Fruit fly (Drosophila melanogaster) whole organism, embryonic: ENCODE measurements around the gene CG1233.

Source experiments
- CG10267 ChIP-seq: fragments of 200-800 bp; sonication (Bioruptor generic); optimal IDR thresholded peaks from 2 replicates; lab custom pipeline; 2018; ENCODE audit warnings: missing biosample characterization, mild to moderate bottlenecking, missing genetic modification characterization, moderate library complexity
- CG11456 ChIP-seq: fragments of 200-800 bp; sonication (Bioruptor generic); IDR thresholded peaks from 3 replicates; pipeline ENCODE4 v1.3.6; 2022; ENCODE audit warnings: missing biosample characterization, missing genetic modification characterization
- CG12219 ChIP-seq: fragments of 200-800 bp; sonication (Bioruptor generic); optimal IDR thresholded peaks from 3 replicates; lab custom pipeline; 2018; ENCODE audit warnings: missing biosample characterization, mild to moderate bottlenecking, missing genetic modification characterization
- CG12236 ChIP-seq: fragments of 200-800 bp; sonication (Bioruptor generic); optimal IDR thresholded peaks from 2 replicates; lab custom pipeline; 2016; ENCODE audit warnings: missing biosample characterization, missing genetic modification characterization
- CG12659 ChIP-seq: fragments of 200-800 bp; sonication (Bioruptor generic); optimal IDR thresholded peaks from 3 replicates; lab custom pipeline; 2017; ENCODE audit warnings: mild to moderate bottlenecking, missing biosample characterization, missing genetic modification reagents, missing genetic modification characterization
- CG14050 ChIP-seq: fragments of 200-800 bp; sonication (Bioruptor generic); IDR thresholded peaks from 3 replicates; pipeline ENCODE4 v1.3.6; 2022; ENCODE audit warnings: missing biosample characterization, missing genetic modification characterization
- CG14710 ChIP-seq: fragments of 200-800 bp; sonication (Bioruptor generic); optimal IDR thresholded peaks from 3 replicates; lab custom pipeline; 2019; ENCODE audit warnings: missing biosample characterization, mild to moderate bottlenecking, missing genetic modification characterization, moderate library complexity
- CG15479 ChIP-seq: fragments of 200-800 bp; sonication (Bioruptor generic); optimal IDR thresholded peaks from 3 replicates; lab custom pipeline; 2019; ENCODE audit warnings: missing biosample characterization, mild to moderate bottlenecking, missing genetic modification characterization, moderate library complexity
- CG17361 ChIP-seq: fragments of 200-800 bp; sonication (Bioruptor generic); IDR thresholded peaks from 3 replicates; pipeline ENCODE4 v1.3.6; 2022; ENCODE audit warnings: missing biosample characterization, missing genetic modification characterization
- CG1792 ChIP-seq: fragments of 200-800 bp; sonication (Bioruptor generic); optimal IDR thresholded peaks from 2 replicates; lab custom pipeline; 2016; ENCODE audit warnings: missing biosample characterization, missing genetic modification characterization
- CG18476 ChIP-seq: fragments of 200-800 bp; sonication (Bioruptor generic); optimal IDR thresholded peaks from 2 replicates; lab custom pipeline; 2016; ENCODE audit warnings: missing biosample characterization, mild to moderate bottlenecking, missing genetic modification characterization
- CG2712 ChIP-seq: fragments of 200-800 bp; optimal IDR thresholded peaks from 3 replicates; lab custom pipeline; 2019; ENCODE audit warnings: missing biosample characterization, mild to moderate bottlenecking, missing genetic modification characterization, moderate library complexity
- CG3065 ChIP-seq: fragments of 200-800 bp; sonication (Bioruptor generic); optimal IDR thresholded peaks from 2 replicates; lab custom pipeline; 2016; ENCODE audit warnings: missing biosample characterization, missing genetic modification characterization
- CG31388 ChIP-seq: fragments of 200-800 bp; sonication (Bioruptor generic); optimal IDR thresholded peaks from 2 replicates; lab custom pipeline; 2016; ENCODE audit warnings: missing biosample characterization, missing genetic modification characterization
- CG9797 ChIP-seq: fragments of 200-800 bp; sonication (Bioruptor generic); optimal IDR thresholded peaks from 3 replicates; lab custom pipeline; 2018; ENCODE audit warnings: missing biosample characterization, mild to moderate bottlenecking, missing genetic modification characterization
- E2f2 ChIP-seq: fragments of 200-800 bp; sonication (Bioruptor generic); IDR thresholded peaks from 2 replicates; pipeline ENCODE4 v1.3.6; 2022; ENCODE audit warnings: missing biosample characterization, missing genetic modification characterization
- Eip74EF ChIP-seq, 2 experiments: fragments of 200-800 bp in 1 of 2; fragments of >200 bp in 1 of 2; sonication (Bioruptor generic) in 1 of 2; optimal IDR thresholded peaks; 2 replicates each; lab custom pipeline; 2017 to 2019; ENCODE audit warnings: missing biosample characterization in 2 of 2, missing genetic modification characterization in 2 of 2, mild to moderate bottlenecking in 1 of 2, moderate library complexity in 1 of 2
- Ets97D ChIP-seq: fragments of 200-800 bp; sonication (Bioruptor generic); optimal IDR thresholded peaks from 3 replicates; lab custom pipeline; 2016; ENCODE audit warnings: missing biosample characterization, missing genetic modification characterization
- HLHmδ ChIP-seq: fragments of 200-800 bp; sonication (Bioruptor generic); optimal IDR thresholded peaks from 2 replicates; lab custom pipeline; 2018; ENCODE audit warnings: missing biosample characterization, mild to moderate bottlenecking, missing genetic modification characterization, moderate library complexity
- Med ChIP-seq: fragments of 200-800 bp; sonication (Bioruptor generic); peaks from one replicate; lab custom pipeline; 2016; ENCODE audit warnings: missing biosample characterization, missing genetic modification characterization, mild to moderate bottlenecking, inconsistent platforms, moderate library complexity
- NC2β ChIP-seq: fragments of 200-800 bp; sonication (Bioruptor generic); optimal IDR thresholded peaks from 2 replicates; lab custom pipeline; 2016; ENCODE audit warnings: missing biosample characterization, missing genetic modification characterization
- Nf-YA ChIP-seq: fragments of 200-800 bp; sonication (Bioruptor generic); IDR thresholded peaks from 2 replicates; pipeline ENCODE4 v1.3.6; 2022; ENCODE audit warnings: missing biosample characterization, missing genetic modification characterization
- Nf-YC ChIP-seq: fragments of 200-800 bp; optimal IDR thresholded peaks from 3 replicates; lab custom pipeline; 2019; ENCODE audit warnings: missing biosample characterization, mild to moderate bottlenecking, missing genetic modification characterization, moderate library complexity
- Opbp ChIP-seq: fragments of 200-800 bp; sonication (Bioruptor generic); IDR thresholded peaks from 3 replicates; pipeline ENCODE4 v1.3.6; 2022; ENCODE audit warnings: missing biosample characterization, missing genetic modification characterization; ENCODE audit not compliant: partially characterized antibody
- Rfx ChIP-seq: fragments of 200-800 bp; sonication (Bioruptor generic); IDR thresholded peaks from 2 replicates; pipeline ENCODE4 v1.3.6; 2022; ENCODE audit warnings: missing biosample characterization, missing genetic modification characterization
- Sox100B ChIP-seq: fragments of 200-800 bp; sonication (Bioruptor generic); optimal IDR thresholded peaks from 3 replicates; lab custom pipeline; 2018; ENCODE audit warnings: missing biosample characterization, mild to moderate bottlenecking, missing genetic modification characterization
- ap ChIP-seq: fragments of 200-800 bp; sonication (Bioruptor generic); IDR thresholded peaks from 2 replicates; pipeline ENCODE4 v1.3.6; 2022; ENCODE audit warnings: missing biosample characterization, missing genetic modification characterization
- ato ChIP-seq: fragments of 200-800 bp; sonication (Bioruptor generic); IDR thresholded peaks from 2 replicates; pipeline ENCODE4 v1.3.6; 2022; ENCODE audit warnings: missing biosample characterization, missing genetic modification characterization; ENCODE audit not compliant: partially characterized antibody
- bab2 ChIP-seq: fragments of 200-800 bp; sonication (Bioruptor generic); optimal IDR thresholded peaks from 2 replicates; lab custom pipeline; 2016; ENCODE audit warnings: missing biosample characterization, missing genetic modification characterization
- bcd ChIP-seq: fragments of 200-800 bp; sonication (Bioruptor generic); optimal IDR thresholded peaks from 2 replicates; lab custom pipeline; 2017; ENCODE audit warnings: missing biosample characterization, mild to moderate bottlenecking, missing genetic modification characterization
- crol ChIP-seq: fragments of 200-800 bp; sonication (Bioruptor generic); IDR thresholded peaks from 2 replicates; pipeline ENCODE4 v1.3.6; 2022; ENCODE audit warnings: missing biosample characterization, missing genetic modification characterization
- cwo ChIP-seq: fragments of 200-800 bp; sonication (Bioruptor generic); optimal IDR thresholded peaks from 3 replicates; lab custom pipeline; 2017; ENCODE audit warnings: missing biosample characterization, missing genetic modification characterization, mild to moderate bottlenecking, moderate library complexity, missing genetic modification reagents
- danr ChIP-seq: fragments of 200-800 bp; sonication (Bioruptor generic); IDR thresholded peaks from 2 replicates; pipeline ENCODE4 v1.3.6; 2022; ENCODE audit warnings: missing biosample characterization, missing genetic modification characterization
- dimm ChIP-seq: fragments of 200-800 bp; sonication (Bioruptor generic); IDR thresholded peaks from 2 replicates; pipeline ENCODE4 v1.3.6; 2022; ENCODE audit warnings: missing biosample characterization, missing genetic modification characterization
- disco-r ChIP-seq: fragments of 200-800 bp; sonication (Bioruptor generic); optimal IDR thresholded peaks from 2 replicates; lab custom pipeline; 2016; ENCODE audit warnings: missing biosample characterization, missing genetic modification characterization
- dmrt11E ChIP-seq: fragments of 200-800 bp; sonication (Bioruptor generic); optimal IDR thresholded peaks from 3 replicates; lab custom pipeline; 2018; ENCODE audit warnings: missing biosample characterization, mild to moderate bottlenecking, missing genetic modification characterization, moderate library complexity
- dpn ChIP-seq, 2 experiments: fragments of 200-800 bp; sonication (Bioruptor generic); optimal IDR thresholded peaks; 3 replicates each; lab custom pipeline; 2016; ENCODE audit warnings: missing biosample characterization in 2 of 2, missing genetic modification characterization in 2 of 2
- eve ChIP-seq, 2 experiments: fragments of >200 bp; optimal IDR thresholded peaks; 2 replicates each; lab custom pipeline; 2017; ENCODE audit warnings: missing biosample characterization in 2 of 2, missing genetic modification characterization in 2 of 2
- grn ChIP-seq: fragments of 200-800 bp; sonication (Bioruptor generic); optimal IDR thresholded peaks from 3 replicates; lab custom pipeline; 2017; ENCODE audit warnings: missing biosample characterization, missing genetic modification characterization
- hth ChIP-seq: fragments of >200 bp; optimal IDR thresholded peaks from 2 replicates; lab custom pipeline; 2017; ENCODE audit warnings: inconsistent platforms
- kni ChIP-seq: fragments of 200-800 bp; sonication (Bioruptor generic); optimal IDR thresholded peaks from 3 replicates; lab custom pipeline; 2017; ENCODE audit warnings: mild to moderate bottlenecking, missing biosample characterization, missing genetic modification reagents, missing genetic modification characterization
- nmo ChIP-seq: fragments of 200-800 bp; sonication (Bioruptor generic); optimal IDR thresholded peaks from 2 replicates; lab custom pipeline; 2018; ENCODE audit warnings: missing biosample characterization, mild to moderate bottlenecking, missing genetic modification characterization, moderate library complexity
- p53 ChIP-seq: fragments of 200-800 bp; sonication (Bioruptor generic); optimal IDR thresholded peaks from 2 replicates; lab custom pipeline; 2016; ENCODE audit warnings: missing biosample characterization, missing genetic modification characterization
- run ChIP-seq: fragments of 200-800 bp; sonication (Bioruptor generic); optimal IDR thresholded peaks from 3 replicates; lab custom pipeline; 2018; ENCODE audit warnings: missing biosample characterization, mild to moderate bottlenecking, missing genetic modification characterization
- slou ChIP-seq: fragments of 200-800 bp; sonication (Bioruptor generic); optimal IDR thresholded peaks from 3 replicates; lab custom pipeline; 2016; ENCODE audit warnings: missing biosample characterization, missing genetic modification characterization
- slp2 ChIP-seq: fragments of 200-800 bp; sonication (Bioruptor generic); optimal IDR thresholded peaks from 2 replicates; lab custom pipeline; 2016; ENCODE audit warnings: missing biosample characterization, missing genetic modification characterization
- sqz ChIP-seq: fragments of 200-800 bp; sonication (Bioruptor generic); optimal IDR thresholded peaks from 3 replicates; lab custom pipeline; 2018; ENCODE audit warnings: missing biosample characterization, mild to moderate bottlenecking, missing genetic modification characterization
- trh ChIP-seq: fragments of 200-800 bp; sonication (Bioruptor generic); optimal IDR thresholded peaks from 2 replicates; lab custom pipeline; 2016; ENCODE audit warnings: missing biosample characterization, missing genetic modification characterization
- zfh2 ChIP-seq: fragments of 200-800 bp; sonication (Bioruptor generic); optimal IDR thresholded peaks from 2 replicates; lab custom pipeline; 2016; ENCODE audit warnings: missing biosample characterization, missing genetic modification characterization

Gene CG1233

dm6 chr3L:377222-378071 lies 16.2 kb downstream of the CG1233 start (continued):
- peak; percentile 42 for TF ChIP-seq zfh2 (GFP tag; lab: Kevin White, UChicago)
- TF ChIP-seq kni (GFP tag; lab: Kevin White, UChicago), result peak; percentile 26
- no peak for TF ChIP-seq Nf-YA (GFP tag; lab: Robert Waterston, UW)
- TF ChIP-seq cwo (GFP tag; lab: Kevin White, UChicago), result peak; percentile 92
- peak; percentile 90 for TF ChIP-seq bcd (GFP tag; lab: Kevin White, UChicago)
- TF ChIP-seq CG12236 (GFP tag; lab: Kevin White, UChicago), result no peak
- TF ChIP-seq run (tag; lab: Kevin White, UChicago), result peak; percentile 84
- peak; percentile 94 for TF ChIP-seq dmrt11E (tag; lab: Kevin White, UChicago)
- TF ChIP-seq NC2β (GFP tag; lab: Kevin White, UChicago), result no peak
- peak; percentile 75 for TF ChIP-seq danr (GFP tag; lab: Robert Waterston, UW)
- no peak for TF ChIP-seq CG15479 (GFP tag; lab: Kevin White, UChicago)
- peak; percentile 94 for TF ChIP-seq CG14710 (tag; lab: Kevin White, UChicago)
- peak; percentile 44 for TF ChIP-seq slou
- peak; percentile 95 for TF ChIP-seq CG2712 (tag; lab: Kevin White, UChicago)
- peak; percentile 78 for TF ChIP-seq sqz
- TF ChIP-seq CG10267 (tag; lab: Kevin White, UChicago), result peak; percentile 88
- TF ChIP-seq Rfx (GFP tag; lab: Robert Waterston, UW), result peak; percentile 79
- peak in 1 of 2 experiments; percentile 70 for TF ChIP-seq dpn (GFP tag; optimal IDR thresholded peaks at IDR 0.05; lab: Kevin White, UChicago)
- TF ChIP-seq Med (GFP tag; lab: Kevin White, UChicago), result peak; percentile 75
- TF ChIP-seq CG3065 (GFP tag; lab: Kevin White, UChicago), result peak; percentile 21
- 0 out of 3 replicates have a peak, but pooled peaks have one; percentile 51 for TF ChIP-seq CG11456
- TF ChIP-seq bab2, result peak; percentile 9
- no peak for TF ChIP-seq eve (GFP tag; optimal IDR thresholded peaks at IDR 0.05; lab: Kevin White, UChicago)
- no peak; the same call in 1 of the 2 replicates for TF ChIP-seq ato
- TF ChIP-seq Sox100B, result peak; percentile 95
- TF ChIP-seq Ets97D, result no peak
- no peak for TF ChIP-seq hth (lab: Kevin White, UChicago)
- TF ChIP-seq Eip74EF (GFP tag; optimal IDR thresholded peaks at IDR 0.05; lab: Kevin White, UChicago), result peak in 1 of 2 experiments; percentile 91
- TF ChIP-seq CG31388 (GFP tag; lab: Kevin White, UChicago), result no peak
- TF ChIP-seq trh (GFP tag; lab: Kevin White, UChicago), result peak; percentile 33
- TF ChIP-seq disco-r (GFP tag; lab: Kevin White, UChicago), result no peak
- peak; percentile 48; the same call in 1 of the 3 replicates for TF ChIP-seq Opbp (GFP tag; lab: Robert Waterston, UW)
- TF ChIP-seq grn (GFP tag; lab: Kevin White, UChicago), result no peak
- peak; percentile 18 for TF ChIP-seq CG9797 (GFP tag; lab: Kevin White, UChicago)
- TF ChIP-seq CG12659 (GFP tag; lab: Kevin White, UChicago), result peak; percentile 93
- TF ChIP-seq p53 (GFP tag; lab: Kevin White, UChicago), result no peak
- TF ChIP-seq slp2, result peak; percentile 12
- peak; percentile 77 for TF ChIP-seq CG14050 (GFP tag; lab: Robert Waterston, UW)
- TF ChIP-seq Nf-YC, result no peak
- no peak for TF ChIP-seq crol (GFP tag; lab: Robert Waterston, UW)
- TF ChIP-seq HLHmδ (GFP tag; lab: Kevin White, UChicago), result peak; percentile 41
- TF ChIP-seq nmo, result peak; percentile 89
- peak; percentile 96 for TF ChIP-seq CG17361 (GFP tag; lab: Robert Waterston, UW)
- TF ChIP-seq dimm (GFP tag; lab: Robert Waterston, UW), result 0 out of 2 replicates have a peak, but pooled peaks have one; percentile 26
- peak; percentile 74 for TF ChIP-seq ap
- TF ChIP-seq CG18476 (GFP tag; lab: Kevin White, UChicago), result peak; percentile 79
- no peak for TF ChIP-seq CG1792
- peak; percentile 73 for TF ChIP-seq CG12219
- TF ChIP-seq E2f2 (GFP tag; lab: Robert Waterston, UW), result peak; percentile 62
